Worm (Caenorhabditis elegans): ENCODE data around the gene F08G12.5.

ce11 chrX:11287617-11288016, 22.5 kb downstream of the F08G12.5 start, which contains the start of gene F38B2.4:
- TF ChIP-seq ztf-23 (GFP tag; IDR thresholded peaks at IDR 0.05) (no peak), ref-1 (GFP tag; conservative IDR thresholded peaks at IDR 0.05) (no peak), cog-1 (tag; optimal IDR thresholded peaks at IDR 0.05) (no peak)
